Fruit fly (Drosophila melanogaster) whole organism, pupa: ENCODE data around the gene CheB98a.

ENCODE experiments used
- CG10348 ChIP-seq: fragments of 200-800 bp; sonication (Bioruptor generic); IDR thresholded peaks from 2 replicates; pipeline ENCODE4 v1.3.6; 2022; ENCODE audit warnings: missing biosample characterization, missing genetic modification characterization
- CG12605 ChIP-seq: fragments of 200-800 bp; sonication (Bioruptor generic); IDR thresholded peaks from 2 replicates; pipeline ENCODE4 v1.3.6; 2022; ENCODE audit warnings: missing biosample characterization, missing genetic modification characterization
- CG13204 ChIP-seq: fragments of 200-800 bp; sonication (Bioruptor generic); optimal IDR thresholded peaks from 2 replicates; lab custom pipeline; 2018; ENCODE audit warnings: missing biosample characterization, mild to moderate bottlenecking, missing genetic modification characterization, moderate library complexity
- CG14655 ChIP-seq: fragments of 200-800 bp; sonication (Bioruptor generic); optimal IDR thresholded peaks from 3 replicates; lab custom pipeline; 2017; ENCODE audit warnings: mild to moderate bottlenecking, missing biosample characterization, missing genetic modification reagents, missing genetic modification characterization
- CG15710 ChIP-seq: fragments of 200-800 bp; sonication (Bioruptor generic); optimal IDR thresholded peaks from 2 replicates; lab custom pipeline; 2018; ENCODE audit warnings: missing biosample characterization, mild to moderate bottlenecking, missing genetic modification characterization, moderate library complexity
- CG17806 ChIP-seq: fragments of 200-800 bp; sonication (Bioruptor generic); optimal IDR thresholded peaks from 2 replicates; lab custom pipeline; 2018; ENCODE audit warnings: missing biosample characterization, mild to moderate bottlenecking, missing genetic modification characterization, moderate library complexity
- CG32121 ChIP-seq: fragments of 200-800 bp; sonication (Bioruptor generic); IDR thresholded peaks from 2 replicates; pipeline ENCODE4 v1.3.6; 2022; ENCODE audit warnings: missing biosample characterization, missing genetic modification characterization
- CG34367 ChIP-seq: fragments of 200-800 bp; sonication (Bioruptor generic); optimal IDR thresholded peaks from 2 replicates; lab custom pipeline; 2018; ENCODE audit warnings: missing biosample characterization, mild to moderate bottlenecking, missing genetic modification characterization
- CG4496 ChIP-seq: fragments of 200-800 bp; sonication (Bioruptor generic); IDR thresholded peaks from 3 replicates; pipeline ENCODE4 v1.3.6; 2022; ENCODE audit warnings: missing biosample characterization, missing genetic modification characterization
- CG8159 ChIP-seq: fragments of 200-800 bp; sonication (Bioruptor generic); optimal IDR thresholded peaks from 3 replicates; lab custom pipeline; 2018; ENCODE audit warnings: missing biosample characterization, mild to moderate bottlenecking, missing genetic modification characterization, moderate library complexity
- CG8301 ChIP-seq: fragments of 200-800 bp; sonication (Bioruptor generic); optimal IDR thresholded peaks from 2 replicates; lab custom pipeline; 2018; ENCODE audit warnings: missing biosample characterization, mild to moderate bottlenecking, missing genetic modification characterization
- CG9948 ChIP-seq: fragments of 200-800 bp; sonication (Bioruptor generic); optimal IDR thresholded peaks from 2 replicates; lab custom pipeline; 2018; ENCODE audit warnings: missing biosample characterization, mild to moderate bottlenecking, missing genetic modification characterization, moderate library complexity
- D1 ChIP-seq: fragments of 200-800 bp; sonication (Bioruptor generic); optimal IDR thresholded peaks from 2 replicates; lab custom pipeline; 2018; ENCODE audit warnings: missing biosample characterization, mild to moderate bottlenecking, missing genetic modification characterization, moderate library complexity
- EcR ChIP-seq: fragments of 200-800 bp; sonication (Bioruptor generic); optimal IDR thresholded peaks from 3 replicates; lab custom pipeline; 2019; ENCODE audit warnings: missing biosample characterization, missing genetic modification characterization, mild to moderate bottlenecking, moderate library complexity, missing genetic modification reagents
- Ets98B ChIP-seq: fragments of 200-800 bp; sonication (Bioruptor generic); IDR thresholded peaks from 2 replicates; pipeline ENCODE4 v1.3.6; 2022; ENCODE audit warnings: missing biosample characterization, missing genetic modification characterization
- Pif1A ChIP-seq: fragments of 200-800 bp; sonication (Bioruptor generic); optimal IDR thresholded peaks from 3 replicates; lab custom pipeline; 2016; ENCODE audit warnings: missing biosample characterization, missing genetic modification characterization
- Pif1B ChIP-seq: fragments of 200-800 bp; sonication (Bioruptor generic); optimal IDR thresholded peaks from 3 replicates; lab custom pipeline; 2016; ENCODE audit warnings: missing biosample characterization, missing genetic modification characterization
- Snoo ChIP-seq: fragments of 200-800 bp; sonication (Bioruptor generic); optimal IDR thresholded peaks from 3 replicates; lab custom pipeline; 2017; ENCODE audit warnings: missing biosample characterization, mild to moderate bottlenecking, missing genetic modification characterization, inconsistent platforms
- fd96Ca ChIP-seq: fragments of 200-800 bp; sonication (Bioruptor generic); IDR thresholded peaks from 3 replicates; pipeline ENCODE4 v1.3.6; 2022; ENCODE audit warnings: missing biosample characterization, missing genetic modification characterization
- gl ChIP-seq: fragments of 200-800 bp; sonication (Bioruptor generic); optimal IDR thresholded peaks from 2 replicates; lab custom pipeline; 2018; ENCODE audit warnings: missing biosample characterization, mild to moderate bottlenecking, missing genetic modification characterization
- rn ChIP-seq: fragments of 200-800 bp; sonication (Bioruptor generic); IDR thresholded peaks from 2 replicates; pipeline ENCODE4 v1.3.6; 2022; ENCODE audit warnings: missing biosample characterization, missing genetic modification characterization

The CheB98a gene

dm6 chr3R:28829328-28829916, 22.9 kb downstream of the CheB98a start:
- TF ChIP-seq CG32121 (GFP tag; lab: Robert Waterston, UW) = no peak
- TF ChIP-seq CG13204 (GFP tag; lab: Kevin White, UChicago) = no peak
- no peak for TF ChIP-seq EcR (GFP tag; lab: Kevin White, UChicago)
- TF ChIP-seq CG8159 (tag; lab: Kevin White, UChicago) = no peak
- no peak for TF ChIP-seq CG10348 (GFP tag; lab: Robert Waterston, UW)
- no peak for TF ChIP-seq D1
- TF ChIP-seq Ets98B (GFP tag; lab: Robert Waterston, UW) = no peak
- no peak for TF ChIP-seq CG9948 (tag; lab: Kevin White, UChicago)
- TF ChIP-seq CG12605 (GFP tag; lab: Robert Waterston, UW) = no peak
- no peak for TF ChIP-seq CG17806 (tag; lab: Kevin White, UChicago)
- no peak for TF ChIP-seq CG15710 (tag; lab: Kevin White, UChicago)
- no peak for TF ChIP-seq CG4496 (GFP tag; lab: Robert Waterston, UW)
- no peak for TF ChIP-seq CG14655
- TF ChIP-seq CG34367 = no peak
- TF ChIP-seq fd96Ca = no peak
- TF ChIP-seq CG8301 (tag; lab: Kevin White, UChicago) = no peak
- TF ChIP-seq Snoo (tag; lab: Kevin White, UChicago) = no peak
- TF ChIP-seq gl = no peak

dm6 chr3R:28830746-28831145, 24.2 kb downstream of the CheB98a start:
- TF ChIP-seq Snoo (tag; lab: Kevin White, UChicago) = peak; percentile 42
- no peak for TF ChIP-seq Ets98B (GFP tag; lab: Robert Waterston, UW)

- TF ChIP-seq CG12605 (GFP tag; lab: Robert Waterston, UW) (no peak), CG8301 (tag; lab: Kevin White, UChicago) (no peak), fd96Ca (0 out of 3 replicates have a peak, but pooled peaks have one; percentile 27)
Observed at dm6 chr3R:28831172-28831571, 24.7 kb downstream of the CheB98a start.

dm6 chr3R:28831626-28832267, 25.2 kb downstream of the CheB98a start, which contains the start of gene WASp:
WASp (minus strand) TSS chr3R:28832024.
- peak; percentile 16 for TF ChIP-seq Pif1B (GFP tag; lab: Kevin White, UChicago)
- TF ChIP-seq EcR (GFP tag; lab: Kevin White, UChicago) = no peak
- no peak for TF ChIP-seq Snoo (tag; lab: Kevin White, UChicago)
- peak; percentile 50 for TF ChIP-seq CG12605 (GFP tag; lab: Robert Waterston, UW)
- TF ChIP-seq Pif1A (GFP tag; lab: Kevin White, UChicago) = no peak
- TF ChIP-seq Ets98B (GFP tag; lab: Robert Waterston, UW) = peak; percentile 67
- peak; percentile 25; the same call in 1 of the 2 replicates for TF ChIP-seq CG32121 (GFP tag; lab: Robert Waterston, UW)
- TF ChIP-seq CG15710 (tag; lab: Kevin White, UChicago) = peak; percentile 53
- 0 out of 2 replicates have a peak, but pooled peaks have one; percentile 18 for TF ChIP-seq rn (GFP tag; lab: Robert Waterston, UW)
- peak; percentile 67; the same call in 2 of the 3 replicates for TF ChIP-seq CG4496 (GFP tag; lab: Robert Waterston, UW)
- TF ChIP-seq CG13204 (GFP tag; lab: Kevin White, UChicago) = no peak
- TF ChIP-seq CG8159 (tag; lab: Kevin White, UChicago) = peak; percentile 19
- peak; percentile 22 for TF ChIP-seq CG17806 (tag; lab: Kevin White, UChicago)
- no peak for TF ChIP-seq D1
- no peak for TF ChIP-seq CG10348 (GFP tag; lab: Robert Waterston, UW)
- peak; percentile 46 for TF ChIP-seq gl
- peak; percentile 48 for TF ChIP-seq CG34367
- TF ChIP-seq fd96Ca = no peak; the same call in 1 of the 3 replicates
- no peak for TF ChIP-seq CG14655
- TF ChIP-seq CG9948 (tag; lab: Kevin White, UChicago) = no peak
- peak; percentile 4 for TF ChIP-seq CG8301 (tag; lab: Kevin White, UChicago)

dm6 chr3R:28840620-28841019, 34.1 kb downstream of the CheB98a start:
- TF ChIP-seq CG32121 (GFP tag; lab: Robert Waterston, UW) (no peak), Snoo (tag; lab: Kevin White, UChicago) (no peak), CG12605 (GFP tag; lab: Robert Waterston, UW) (no peak), EcR (GFP tag; lab: Kevin White, UChicago) (peak; percentile 58), CG9948 (tag; lab: Kevin White, UChicago) (no peak), CG15710 (tag; lab: Kevin White, UChicago) (no peak), CG4496 (GFP tag; lab: Robert Waterston, UW) (0 out of 3 replicates have a peak, but pooled peaks have one; percentile 27), CG13204 (GFP tag; lab: Kevin White, UChicago) (no peak), Pif1B (GFP tag; lab: Kevin White, UChicago) (no peak), CG10348 (GFP tag; lab: Robert Waterston, UW) (no peak), CG34367 (no peak), rn (GFP tag; lab: Robert Waterston, UW) (no peak), Pif1A (GFP tag; lab: Kevin White, UChicago) (no peak)

- TF ChIP-seq CG15710 (tag; lab: Kevin White, UChicago) (peak; percentile 10), CG10348 (GFP tag; lab: Robert Waterston, UW) (no peak), CG13204 (GFP tag; lab: Kevin White, UChicago) (no peak), CG34367 (no peak), CG9948 (tag; lab: Kevin White, UChicago) (no peak), CG8159 (tag; lab: Kevin White, UChicago) (peak; percentile 50), CG12605 (GFP tag; lab: Robert Waterston, UW) (no peak), Pif1B (GFP tag; lab: Kevin White, UChicago) (no peak), gl (no peak), fd96Ca (no peak), Ets98B (GFP tag; lab: Robert Waterston, UW) (peak; percentile 48), D1 (no peak), Pif1A (GFP tag; lab: Kevin White, UChicago) (no peak), EcR (GFP tag; lab: Kevin White, UChicago) (no peak), CG8301 (tag; lab: Kevin White, UChicago) (peak; percentile 70), CG4496 (GFP tag; lab: Robert Waterston, UW) (peak; percentile 34; the same call in 1 of the 3 replicates), CG32121 (GFP tag; lab: Robert Waterston, UW) (peak; percentile 29; the same call in 1 of the 2 replicates), CG17806 (tag; lab: Kevin White, UChicago) (peak; percentile 13), CG14655 (no peak), rn (GFP tag; lab: Robert Waterston, UW) (no peak), Snoo (tag; lab: Kevin White, UChicago) (no peak)
Observed at dm6 chr3R:28841968-28842367, 35.5 kb downstream of the CheB98a start.
